Fruit fly (Drosophila melanogaster) whole organism, prepupa: ENCODE measurements around the gene sgg.

Experiments used
- CG10631 ChIP-seq: fragments of 200-800 bp; sonication (Bioruptor generic); optimal IDR thresholded peaks from 2 replicates; lab custom pipeline; 2016; ENCODE audit warnings: missing biosample characterization, missing genetic modification characterization
- CG10669 ChIP-seq: fragments of 200-800 bp; sonication (Bioruptor generic); optimal IDR thresholded peaks from 3 replicates; lab custom pipeline; 2018; ENCODE audit warnings: missing biosample characterization, mild to moderate bottlenecking, missing genetic modification characterization, moderate library complexity
- CG11762 ChIP-seq: fragments of 200-800 bp; sonication (Bioruptor generic); optimal IDR thresholded peaks from 3 replicates; lab custom pipeline; 2016; ENCODE audit warnings: missing biosample characterization, missing genetic modification characterization; ENCODE audit not compliant: insufficient read depth
- CG11902 ChIP-seq: fragments of 200-800 bp; sonication (Bioruptor generic); optimal IDR thresholded peaks from 3 replicates; lab custom pipeline; 2016; ENCODE audit warnings: missing biosample characterization, missing genetic modification characterization
- CG1621 ChIP-seq: fragments of 200-800 bp; sonication (Bioruptor generic); optimal IDR thresholded peaks from 3 replicates; lab custom pipeline; 2018; ENCODE audit warnings: missing biosample characterization, mild to moderate bottlenecking, missing genetic modification characterization
- CG16779 ChIP-seq: fragments of 200-800 bp; sonication (Bioruptor generic); optimal IDR thresholded peaks from 3 replicates; lab custom pipeline; 2017; ENCODE audit warnings: missing biosample characterization, mild to moderate bottlenecking, missing genetic modification characterization
- CG3032 ChIP-seq: fragments of 200-800 bp; optimal IDR thresholded peaks from 2 replicates; lab custom pipeline; 2019; ENCODE audit warnings: missing biosample characterization, mild to moderate bottlenecking, missing genetic modification characterization, moderate library complexity
- CG31627 ChIP-seq: fragments of 200-800 bp; sonication (Bioruptor generic); optimal IDR thresholded peaks from 3 replicates; lab custom pipeline; 2016; ENCODE audit warnings: missing biosample characterization, missing genetic modification characterization
- CG34406 ChIP-seq: fragments of 200-800 bp; sonication (Bioruptor generic); optimal IDR thresholded peaks from 3 replicates; lab custom pipeline; 2016; ENCODE audit warnings: missing biosample characterization, missing genetic modification characterization
- CG4318 ChIP-seq: fragments of 200-800 bp; sonication (Bioruptor generic); optimal IDR thresholded peaks from 3 replicates; lab custom pipeline; 2017; ENCODE audit warnings: missing biosample characterization, mild to moderate bottlenecking, missing genetic modification characterization
- CG6163 ChIP-seq: fragments of 200-800 bp; sonication (Bioruptor generic); IDR thresholded peaks from 3 replicates; pipeline ENCODE4 v1.3.6; 2022; ENCODE audit warnings: missing biosample characterization, missing genetic modification characterization
- CG6276 ChIP-seq: fragments of 200-800 bp; sonication (Bioruptor generic); optimal IDR thresholded peaks from 2 replicates; lab custom pipeline; 2017; ENCODE audit warnings: missing biosample characterization, mild to moderate bottlenecking, missing genetic modification characterization
- CG6792 ChIP-seq: fragments of 200-800 bp; sonication (Bioruptor generic); optimal IDR thresholded peaks from 3 replicates; lab custom pipeline; 2016; ENCODE audit warnings: missing biosample characterization, missing genetic modification characterization
- CG6808 ChIP-seq: fragments of 200-800 bp; sonication (Bioruptor generic); optimal IDR thresholded peaks from 3 replicates; lab custom pipeline; 2017; ENCODE audit warnings: missing biosample characterization, missing genetic modification characterization, mild to moderate bottlenecking, moderate library complexity, missing genetic modification reagents
- CG6854 ChIP-seq: fragments of 200-800 bp; sonication (Bioruptor generic); optimal IDR thresholded peaks from 2 replicates; lab custom pipeline; 2017; ENCODE audit warnings: missing biosample characterization, mild to moderate bottlenecking, missing genetic modification characterization
- CG7368 ChIP-seq: fragments of 200-800 bp; sonication (Bioruptor generic); optimal IDR thresholded peaks from 3 replicates; lab custom pipeline; 2016; ENCODE audit warnings: missing biosample characterization, missing genetic modification characterization
- CG8119 ChIP-seq: fragments of 200-800 bp; sonication (Bioruptor generic); IDR thresholded peaks from 3 replicates; pipeline ENCODE4 v1.3.6; 2022; ENCODE audit warnings: missing biosample characterization, missing genetic modification characterization
- CG8319 ChIP-seq: fragments of 200-800 bp; sonication (Bioruptor generic); optimal IDR thresholded peaks from 3 replicates; lab custom pipeline; 2016; ENCODE audit warnings: missing biosample characterization, missing genetic modification characterization
- CG8632 ChIP-seq: fragments of 200-800 bp; sonication (Bioruptor generic); optimal IDR thresholded peaks from 3 replicates; lab custom pipeline; 2016; ENCODE audit warnings: missing biosample characterization, missing genetic modification characterization
- CG9139 ChIP-seq: fragments of 200-800 bp; sonication (Bioruptor generic); optimal IDR thresholded peaks from 3 replicates; lab custom pipeline; 2017; ENCODE audit warnings: missing biosample characterization, mild to moderate bottlenecking, missing genetic modification characterization
- Eip75B ChIP-seq: fragments of 200-800 bp; sonication (Bioruptor generic); optimal IDR thresholded peaks from 3 replicates; lab custom pipeline; 2016; ENCODE audit warnings: missing biosample characterization, missing genetic modification characterization
- Ets96B ChIP-seq: fragments of 200-800 bp; optimal IDR thresholded peaks from 2 replicates; lab custom pipeline; 2019; ENCODE audit warnings: missing biosample characterization, mild to moderate bottlenecking, missing genetic modification characterization, moderate library complexity
- Gug ChIP-seq: fragments of 200-800 bp; sonication (Bioruptor generic); IDR thresholded peaks from 2 replicates; pipeline ENCODE4 v1.3.6; 2022; ENCODE audit warnings: missing biosample characterization, missing genetic modification characterization
- Hr38 ChIP-seq: sonication (Bioruptor generic); optimal IDR thresholded peaks from 2 replicates; lab custom pipeline; 2016; ENCODE audit warnings: missing biosample characterization, missing genetic modification characterization
- Hr4 ChIP-seq: fragments of 200-800 bp; sonication (Bioruptor generic); optimal IDR thresholded peaks from 3 replicates; lab custom pipeline; 2016; ENCODE audit warnings: missing biosample characterization, missing genetic modification characterization
- Lpt ChIP-seq: fragments of 200-800 bp; sonication (Bioruptor generic); optimal IDR thresholded peaks from 3 replicates; lab custom pipeline; 2016; ENCODE audit warnings: missing biosample characterization, missing genetic modification characterization
- Met ChIP-seq: fragments of 200-800 bp; sonication (Bioruptor generic); optimal IDR thresholded peaks from 3 replicates; lab custom pipeline; 2016; ENCODE audit warnings: missing biosample characterization, missing genetic modification characterization
- Smox ChIP-seq: fragments of 200-800 bp; sonication (Bioruptor generic); optimal IDR thresholded peaks from 3 replicates; lab custom pipeline; 2016; ENCODE audit warnings: missing biosample characterization, missing genetic modification characterization
- Sox102F ChIP-seq: fragments of 200-800 bp; sonication (Bioruptor generic); optimal IDR thresholded peaks from 2 replicates; lab custom pipeline; 2016; ENCODE audit warnings: missing biosample characterization, mild to moderate bottlenecking, missing genetic modification characterization
- Sox14 ChIP-seq: fragments of 200-800 bp; sonication (Bioruptor generic); optimal IDR thresholded peaks from 3 replicates; lab custom pipeline; 2016; ENCODE audit warnings: missing biosample characterization, missing genetic modification characterization
- Sox15 ChIP-seq: fragments of 200-800 bp; sonication (Bioruptor generic); optimal IDR thresholded peaks from 3 replicates; lab custom pipeline; 2016; ENCODE audit warnings: missing biosample characterization, missing genetic modification characterization
- achi ChIP-seq: fragments of 200-800 bp; sonication (Bioruptor generic); optimal IDR thresholded peaks from 3 replicates; lab custom pipeline; 2016; ENCODE audit warnings: missing biosample characterization, missing genetic modification characterization
- dac ChIP-seq: fragments of 200-800 bp; sonication (Bioruptor generic); optimal IDR thresholded peaks from 2 replicates; lab custom pipeline; 2017; ENCODE audit warnings: missing biosample characterization, mild to moderate bottlenecking, missing genetic modification characterization
- eg ChIP-seq: fragments of 200-800 bp; sonication (Bioruptor generic); IDR thresholded peaks from 3 replicates; pipeline ENCODE4 v1.3.6; 2022; ENCODE audit warnings: missing biosample characterization, missing genetic modification characterization
- esn ChIP-seq: fragments of 200-800 bp; sonication (Bioruptor generic); optimal IDR thresholded peaks from 2 replicates; lab custom pipeline; 2016; ENCODE audit warnings: missing biosample characterization, mild to moderate bottlenecking, missing genetic modification characterization, moderate library complexity
- fd59A ChIP-seq: fragments of 200-800 bp; sonication (Bioruptor generic); optimal IDR thresholded peaks from 2 replicates; lab custom pipeline; 2017; ENCODE audit warnings: missing biosample characterization, mild to moderate bottlenecking, missing genetic modification characterization, missing genetic modification reagents
- fd85E ChIP-seq: fragments of 200-800 bp; sonication (Bioruptor generic); optimal IDR thresholded peaks from 3 replicates; lab custom pipeline; 2016; ENCODE audit warnings: missing biosample characterization, missing genetic modification characterization
- fkh ChIP-seq: fragments of 200-800 bp; sonication (Bioruptor generic); optimal IDR thresholded peaks from 3 replicates; lab custom pipeline; 2017; ENCODE audit warnings: missing biosample characterization, mild to moderate bottlenecking, missing genetic modification characterization, moderate library complexity
- lz ChIP-seq: fragments of 200-800 bp; sonication (Bioruptor generic); optimal IDR thresholded peaks from 3 replicates; lab custom pipeline; 2016; ENCODE audit warnings: missing biosample characterization, missing genetic modification characterization
- spab ChIP-seq: fragments of 200-800 bp; sonication (Bioruptor generic); optimal IDR thresholded peaks from 2 replicates; lab custom pipeline; 2017; ENCODE audit warnings: missing biosample characterization, mild to moderate bottlenecking, missing genetic modification characterization, missing genetic modification reagents
- ss ChIP-seq, 2 experiments: fragments of 200-800 bp; sonication (Bioruptor generic); optimal IDR thresholded peaks; 2 replicates in 1 of 2; 3 replicates in 1 of 2; lab custom pipeline; 2017 to 2018; ENCODE audit warnings: mild to moderate bottlenecking in 2 of 2, missing biosample characterization in 2 of 2, missing genetic modification characterization in 2 of 2, moderate library complexity in 1 of 2
- svp ChIP-seq: fragments of 200-800 bp; sonication (Bioruptor generic); peaks from one replicate; lab custom pipeline; 2016; ENCODE audit warnings: missing biosample characterization, missing genetic modification characterization
- topi ChIP-seq: fragments of 200-800 bp; sonication (Bioruptor generic); optimal IDR thresholded peaks from 3 replicates; lab custom pipeline; 2016; ENCODE audit warnings: missing biosample characterization, missing genetic modification characterization
- vri ChIP-seq: fragments of 200-800 bp; sonication (Bioruptor generic); optimal IDR thresholded peaks from 3 replicates; lab custom pipeline; 2016; ENCODE audit warnings: missing biosample characterization, mild to moderate bottlenecking, missing genetic modification characterization

Gene sgg

dm6 chrX:2642484-2643379, 9.0 kb downstream of the sgg start (continued):
- TF ChIP-seq CG3032 (tag; lab: Kevin White, UChicago) (no peak), svp (GFP tag; lab: Kevin White, UChicago) (no peak), Lpt (GFP tag; lab: Kevin White, UChicago) (peak; percentile 21), fd59A (no peak), dac (peak; percentile 38), CG34406 (GFP tag; lab: Kevin White, UChicago) (no peak), CG16779 (tag; lab: Kevin White, UChicago) (no peak), esn (GFP tag; lab: Kevin White, UChicago) (no peak), CG10631 (GFP tag; lab: Kevin White, UChicago) (no peak), eg (GFP tag; lab: Robert Waterston, UW) (peak; percentile 65; the same call in 2 of the 3 replicates), Hr38 (no peak), CG8632 (no peak), CG6808 (GFP tag; lab: Kevin White, UChicago) (peak; percentile 18), Gug (GFP tag; lab: Robert Waterston, UW) (peak; percentile 17; the same call in 1 of the 2 replicates), CG10669 (GFP tag; lab: Kevin White, UChicago) (peak; percentile 28), CG6163 (GFP tag; lab: Robert Waterston, UW) (peak; percentile 47), spab (GFP tag; lab: Kevin White, UChicago) (no peak), CG11902 (no peak), fkh (GFP tag; lab: Kevin White, UChicago) (peak; percentile 12)

dm6 chrX:2645593-2645992, 11.8 kb downstream of the sgg start:
- TF ChIP-seq CG4318 (GFP tag; lab: Kevin White, UChicago) = no peak
- no peak for TF ChIP-seq vri (GFP tag; lab: Kevin White, UChicago)
- no peak for TF ChIP-seq topi (GFP tag; lab: Kevin White, UChicago)
- no peak for TF ChIP-seq CG31627 (GFP tag; lab: Kevin White, UChicago)
- no peak for TF ChIP-seq CG8119 (GFP tag; lab: Robert Waterston, UW)
- TF ChIP-seq Gug (GFP tag; lab: Robert Waterston, UW) = no peak
- TF ChIP-seq CG6276 (GFP tag; lab: Kevin White, UChicago) = no peak
- no peak for TF ChIP-seq fd85E (GFP tag; lab: Kevin White, UChicago)

DNA sequence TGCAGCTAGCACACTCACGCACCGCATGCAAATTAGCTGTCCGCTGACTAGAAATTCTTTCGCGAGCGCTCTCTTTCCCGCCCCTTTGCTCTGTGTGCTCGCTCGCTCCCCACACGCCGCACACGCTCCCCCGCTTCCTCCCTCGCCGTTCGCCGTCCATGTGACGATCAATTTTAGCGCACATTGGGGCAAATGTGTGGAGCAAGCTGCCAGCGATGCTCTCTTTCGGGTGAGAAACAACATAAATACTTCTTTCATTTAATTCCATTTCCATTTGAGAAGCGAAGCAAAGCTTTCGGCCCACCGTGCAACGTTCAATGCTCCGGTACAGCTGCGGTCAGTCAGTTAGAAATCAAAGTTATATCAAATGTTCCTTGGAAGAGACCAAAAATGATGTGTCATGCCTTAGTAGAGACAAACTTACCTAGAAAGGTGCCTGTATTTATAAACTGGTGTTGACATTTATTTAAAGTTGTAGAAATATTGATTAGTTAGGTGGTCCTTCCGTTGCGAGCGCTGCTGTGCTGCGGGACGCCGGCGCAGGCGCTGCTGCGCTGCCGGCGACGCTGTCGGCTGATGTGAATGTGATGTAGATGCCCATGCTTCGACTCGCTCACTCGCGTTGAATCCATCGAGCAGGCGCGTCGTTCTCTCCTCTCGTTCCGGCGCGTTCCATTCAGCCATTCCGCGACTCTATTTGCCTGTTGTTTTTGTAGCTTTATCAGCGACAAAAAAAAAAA, 12.4 kb downstream of the sgg start:
- peak; percentile 98 for TF ChIP-seq CG8119 (GFP tag; lab: Robert Waterston, UW)
- peak; percentile 98 for TF ChIP-seq CG1621 (tag; lab: Kevin White, UChicago)
- TF ChIP-seq Sox14 (GFP tag; lab: Kevin White, UChicago) = peak; percentile 99
- peak; percentile 99 for TF ChIP-seq svp (GFP tag; lab: Kevin White, UChicago)
- TF ChIP-seq topi (GFP tag; lab: Kevin White, UChicago) = peak; percentile 98
- peak; percentile 97 for TF ChIP-seq CG10669 (GFP tag; lab: Kevin White, UChicago)
- peak; percentile 89 for TF ChIP-seq fd85E (GFP tag; lab: Kevin White, UChicago)
- TF ChIP-seq ss (GFP tag; optimal IDR thresholded peaks at IDR 0.05; lab: Kevin White, UChicago) = peak; percentile 98
- TF ChIP-seq CG8319 (GFP tag; lab: Kevin White, UChicago) = peak; percentile 96
- peak; percentile 97 for TF ChIP-seq achi (GFP tag; lab: Kevin White, UChicago)
- peak; percentile 95 for TF ChIP-seq CG11762 (GFP tag; lab: Kevin White, UChicago)
- TF ChIP-seq Eip75B (GFP tag; lab: Kevin White, UChicago) = peak; percentile 98
- TF ChIP-seq Sox15 (GFP tag; lab: Kevin White, UChicago) = peak; percentile 97
- peak; percentile 96 for TF ChIP-seq CG7368 (GFP tag; lab: Kevin White, UChicago)
- peak; percentile 99 for TF ChIP-seq lz (GFP tag; lab: Kevin White, UChicago)
- peak; percentile 96 for TF ChIP-seq CG8632
- TF ChIP-seq fkh (GFP tag; lab: Kevin White, UChicago) = peak; percentile 92
- peak; percentile 97 for TF ChIP-seq CG6854 (GFP tag; lab: Kevin White, UChicago)
- peak; percentile 97 for TF ChIP-seq Ets96B (tag; lab: Kevin White, UChicago)
- TF ChIP-seq Gug (GFP tag; lab: Robert Waterston, UW) = peak; percentile 95
- TF ChIP-seq Sox102F (GFP tag; lab: Kevin White, UChicago) = peak; percentile 98
- TF ChIP-seq Smox (GFP tag; lab: Kevin White, UChicago) = peak; percentile 98
- TF ChIP-seq CG9139 = peak; percentile 95
- TF ChIP-seq CG6792 = peak; percentile 98
- TF ChIP-seq Met = peak; percentile 99
- TF ChIP-seq Hr4 (GFP tag; lab: Kevin White, UChicago) = peak; percentile 97
